Worm (Caenorhabditis elegans) whole organism, dauer: ENCODE measurements around the gene srh-68.

Experiments
- unc-62 ChIP-seq: sonication (generic microtip); optimal IDR thresholded peaks from 2 replicates; lab custom pipeline; 2017; ENCODE audit warnings: missing biosample characterization, missing genetic modification reagents, missing genetic modification characterization

srh-68 gene

DNA sequence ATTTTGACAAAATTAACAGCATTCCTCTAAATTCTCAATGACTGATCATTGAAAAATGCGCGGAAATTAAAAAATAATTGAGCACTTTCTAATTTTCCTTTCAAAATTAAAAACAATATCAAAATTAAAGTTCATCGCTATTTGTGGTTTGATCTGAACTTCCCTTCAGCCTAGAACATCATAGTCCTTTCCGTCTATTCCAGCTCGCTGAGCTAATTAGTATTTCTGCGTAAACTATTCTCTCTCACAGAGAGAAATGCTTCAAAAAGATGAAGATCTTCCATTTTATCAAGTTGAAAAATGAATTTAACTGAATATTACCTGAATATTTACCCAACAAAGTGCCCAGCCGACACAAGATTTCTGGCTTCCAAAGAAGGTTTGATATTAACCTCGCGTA is at the start of gene srh-68:
srh-68 (plus strand) TSS at position 301 of the 400 bp plus-strand sequence.
- no peak for TF ChIP-seq unc-62 (GFP tag; lab: Kevin White, UChicago)

DNA sequence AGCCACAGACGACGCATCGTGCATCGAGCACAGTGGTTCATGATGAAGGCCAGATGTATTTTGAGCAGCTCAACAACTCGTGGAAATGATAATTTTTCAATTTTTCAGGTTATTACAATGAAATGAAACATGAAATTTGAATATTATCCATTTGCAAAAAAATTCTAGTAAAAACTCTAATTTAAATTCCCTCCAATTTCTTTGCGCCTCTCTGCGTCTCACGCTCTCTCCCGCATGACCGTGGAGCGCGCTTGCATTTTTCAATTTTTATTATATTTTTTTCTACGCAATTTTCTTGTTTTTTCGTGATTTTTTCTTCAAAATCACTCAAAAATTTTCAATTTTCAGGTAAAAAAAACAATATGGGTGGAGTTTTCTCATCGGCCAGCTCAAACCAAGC is 47.7 kb upstream of the srh-68 start, which contains the start of gene tag-281:
tag-281 (plus strand) TSS at position 340 of the 400 bp plus-strand sequence.
- TF ChIP-seq unc-62 (GFP tag; lab: Kevin White, UChicago), result no peak

DNA sequence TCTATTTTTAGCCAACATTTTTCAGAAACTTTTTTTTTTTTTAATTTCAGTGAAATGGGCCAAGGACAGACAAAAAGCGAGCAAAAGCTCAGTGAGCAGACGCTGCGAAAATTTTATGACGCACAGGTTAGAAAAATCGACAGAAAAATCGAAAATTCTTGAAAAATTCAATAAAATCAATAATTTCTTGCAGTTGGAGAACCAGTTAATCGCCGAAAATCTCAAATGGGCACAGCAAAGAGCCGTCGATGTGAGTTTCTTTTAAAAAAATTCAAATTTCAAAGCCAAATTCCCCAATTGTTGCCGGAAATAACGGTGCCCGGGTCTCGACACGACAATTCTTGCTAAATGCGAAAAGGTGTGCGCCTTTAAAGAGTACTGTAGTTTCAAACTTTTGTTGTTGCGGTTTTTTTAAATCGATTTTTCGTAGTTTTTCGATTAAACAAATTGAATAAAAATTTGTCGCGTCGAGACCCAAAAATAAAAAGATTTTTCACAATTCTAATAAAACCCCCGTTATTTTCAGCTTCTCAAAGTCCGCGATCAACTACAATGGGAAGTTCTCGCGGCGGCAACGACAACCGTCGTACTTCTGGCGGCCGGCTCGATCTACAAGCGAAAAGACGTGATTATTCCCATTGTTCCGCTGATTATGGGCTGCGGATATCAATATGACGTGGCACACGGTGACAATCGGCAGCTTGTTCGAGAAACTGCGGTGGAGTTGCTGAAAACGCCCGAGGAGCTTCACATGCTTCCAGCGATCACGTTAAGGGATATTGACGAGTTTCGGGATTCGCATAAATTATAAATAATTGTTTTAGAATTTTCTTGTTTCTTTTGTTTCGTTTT is 46.3 kb upstream of the srh-68 start, which contains the start of gene tag-280:
tag-280 (plus strand) TSS at position 51 of the 852 bp plus-strand sequence.
- TF ChIP-seq unc-62 (GFP tag; lab: Kevin White, UChicago), result no peak

DNA sequence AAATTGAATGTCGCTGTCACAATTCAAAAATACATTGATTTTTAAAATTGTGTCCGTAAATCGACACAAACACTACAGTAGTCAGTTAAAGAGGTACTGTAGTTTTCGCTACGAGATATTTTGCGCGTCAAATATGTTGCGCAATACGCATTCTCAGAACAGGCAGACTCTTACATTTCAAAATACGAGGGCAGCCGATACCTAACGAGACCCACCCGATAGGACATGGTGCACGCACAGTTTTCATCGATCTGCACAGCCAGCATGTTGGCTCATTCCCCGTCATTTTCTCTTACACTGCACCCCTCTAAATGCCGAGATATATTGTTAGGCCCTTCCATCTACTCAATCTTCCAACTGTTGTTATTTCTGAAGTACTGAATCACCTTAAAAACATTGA is 44.9 kb upstream of the srh-68 start, which contains the start of gene F15A4.2:
F15A4.2 (plus strand) TSS at position 301 of the 400 bp plus-strand sequence.
- no peak for TF ChIP-seq unc-62 (GFP tag; lab: Kevin White, UChicago)

DNA sequence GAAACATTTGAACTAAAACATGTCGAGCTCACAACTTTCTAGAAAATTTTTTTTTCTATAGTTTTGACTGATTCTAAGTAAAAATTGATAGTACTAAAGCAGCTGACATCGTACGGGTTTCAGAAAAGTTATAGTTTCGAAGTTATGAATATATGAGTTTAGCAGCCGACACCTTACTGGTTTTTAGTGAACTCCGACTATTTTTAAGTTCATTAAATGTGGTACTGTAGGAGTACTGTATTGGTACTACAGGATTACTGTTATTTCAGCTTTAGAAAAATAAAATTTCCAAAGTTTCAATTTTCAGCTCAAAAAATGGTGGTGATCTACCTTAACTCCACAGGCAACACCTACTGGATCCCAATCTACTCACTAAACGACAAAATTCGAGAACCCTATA is 41.6 kb upstream of the srh-68 start, which contains the start of gene sre-37:
sre-37 (plus strand) TSS at position 301 of the 400 bp plus-strand sequence.
- no peak for TF ChIP-seq unc-62 (GFP tag; lab: Kevin White, UChicago)

DNA sequence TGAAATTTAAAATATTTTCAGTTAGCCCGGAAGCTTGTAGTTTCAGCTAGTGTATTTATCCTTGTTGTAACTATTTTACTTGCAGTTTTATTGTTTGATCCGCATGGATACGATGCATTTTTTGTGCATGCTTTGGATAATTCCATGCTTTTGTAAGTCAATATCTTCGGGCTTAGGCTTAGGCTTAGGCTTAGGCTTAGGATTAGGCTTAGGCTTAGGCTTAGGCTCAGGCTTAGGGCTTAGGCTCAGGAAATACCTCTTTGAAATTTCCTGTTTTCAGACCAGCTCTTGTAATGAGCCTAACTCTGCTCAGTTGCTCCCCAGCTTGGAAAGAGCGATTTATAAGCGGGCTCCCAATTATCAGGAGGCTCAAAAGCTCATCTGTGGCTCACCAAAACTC is 40.1 kb upstream of the srh-68 start, which contains the start of gene srg-16:
srg-16 (plus strand) TSS at position 87 of the 400 bp plus-strand sequence.
- no peak for TF ChIP-seq unc-62 (GFP tag; lab: Kevin White, UChicago)

DNA sequence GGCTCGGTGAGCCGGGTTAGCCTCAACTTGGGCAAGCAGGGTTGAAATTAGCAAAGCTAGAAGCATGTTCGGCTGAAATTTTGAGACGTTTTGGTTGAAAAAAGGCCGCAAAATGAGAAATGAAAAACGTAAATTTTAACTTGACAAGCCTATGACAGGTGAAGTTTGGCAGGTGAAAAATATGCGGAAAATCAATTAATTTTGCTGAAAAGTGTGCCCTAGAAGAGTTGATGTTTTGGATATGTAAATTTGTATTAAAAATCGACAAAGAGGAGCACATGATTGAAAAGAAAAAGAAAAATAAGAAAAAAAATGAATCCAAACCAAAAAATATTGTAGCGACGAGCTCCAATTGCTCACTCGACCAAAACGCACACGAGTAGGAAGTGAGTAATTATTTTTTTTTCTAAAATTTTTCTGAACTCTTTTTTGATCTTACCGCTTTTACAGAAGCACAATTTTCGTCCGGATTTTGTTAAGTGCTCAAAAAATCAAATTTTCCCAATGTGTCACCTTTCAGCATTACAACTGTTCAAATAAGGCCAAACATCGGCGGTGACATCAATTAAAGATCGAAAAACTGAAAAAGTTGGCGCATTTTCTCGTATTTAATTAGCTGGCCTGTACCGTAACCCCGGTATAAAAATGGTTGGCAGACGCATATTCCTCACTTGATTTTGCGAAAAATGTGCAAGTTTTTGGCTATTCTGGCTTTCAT is 35.8 kb upstream of the srh-68 start, which contains the start of the genes F15A4.5 and phat-8:
F15A4.5 (minus strand) TSS at position 101 of the 718 bp plus-strand sequence.
phat-8 (plus strand) TSS at position 668 of the 718 bp plus-strand sequence.
- TF ChIP-seq unc-62 (GFP tag; lab: Kevin White, UChicago), result no peak

DNA sequence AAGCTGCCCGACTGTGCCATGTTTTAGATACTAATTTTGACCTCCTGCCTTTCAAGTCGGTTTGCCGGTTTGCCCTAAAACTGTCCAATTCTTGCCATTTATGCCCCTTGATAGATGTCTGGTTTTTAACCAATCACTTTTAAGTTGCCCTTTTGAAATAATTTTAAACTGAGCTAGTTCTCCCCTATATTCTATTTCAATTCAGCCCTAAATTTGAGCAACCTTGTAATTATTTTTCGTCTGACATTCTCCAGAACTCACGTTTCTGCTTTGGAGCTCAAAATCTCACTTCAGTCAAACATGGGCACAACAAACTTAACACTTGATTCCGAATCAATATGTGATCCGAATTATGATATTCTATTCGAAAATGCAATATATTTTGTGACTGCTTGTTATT is 33.7 kb upstream of the srh-68 start, which contains the start of gene srg-17:
srg-17 (plus strand) TSS at position 301 of the 400 bp plus-strand sequence.
- no peak for TF ChIP-seq unc-62 (GFP tag; lab: Kevin White, UChicago)

DNA sequence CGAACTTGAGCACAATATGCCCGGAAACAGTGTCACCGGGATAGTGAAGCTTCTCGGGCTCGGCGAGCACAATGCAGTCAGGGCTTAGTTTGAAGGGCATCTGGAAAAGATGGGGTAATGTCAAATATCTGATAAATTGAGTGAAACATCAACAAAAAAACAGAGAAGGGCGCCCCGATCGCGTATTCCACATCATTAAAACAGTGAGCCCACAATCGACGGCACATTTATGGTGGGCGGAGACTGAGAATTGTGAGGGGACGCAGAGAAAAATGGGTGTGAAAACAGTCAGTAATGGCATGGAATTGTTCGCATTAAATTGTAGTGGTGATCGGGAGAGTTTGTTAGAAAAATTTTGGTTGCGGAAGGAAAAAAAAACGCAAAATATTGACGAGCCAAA is 26.3 kb upstream of the srh-68 start, which contains the start of gene arrd-9:
arrd-9 (minus strand) TSS at position 101 of the 400 bp plus-strand sequence.
- TF ChIP-seq unc-62 (GFP tag; lab: Kevin White, UChicago), result no peak

DNA sequence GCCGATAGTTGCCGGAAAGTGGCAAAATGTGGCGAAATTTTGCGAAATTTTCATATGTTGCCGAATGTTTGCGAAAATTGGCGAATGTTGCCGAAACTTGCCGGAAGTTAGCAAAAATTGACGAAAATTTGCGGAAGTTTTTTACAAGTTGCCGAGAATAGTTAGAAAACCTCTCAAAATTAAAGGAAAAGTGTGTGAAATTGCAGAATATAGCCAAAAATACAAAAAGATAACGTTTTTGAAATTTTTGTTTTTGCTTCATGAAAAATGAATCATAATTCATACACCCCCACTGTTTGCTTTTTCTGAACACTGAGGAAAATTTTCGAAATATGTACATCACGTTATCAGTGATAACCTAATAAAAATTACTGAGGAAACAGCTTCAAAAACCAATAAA is 25.5 kb upstream of the srh-68 start:
- no peak for TF ChIP-seq unc-62 (GFP tag; lab: Kevin White, UChicago)

DNA sequence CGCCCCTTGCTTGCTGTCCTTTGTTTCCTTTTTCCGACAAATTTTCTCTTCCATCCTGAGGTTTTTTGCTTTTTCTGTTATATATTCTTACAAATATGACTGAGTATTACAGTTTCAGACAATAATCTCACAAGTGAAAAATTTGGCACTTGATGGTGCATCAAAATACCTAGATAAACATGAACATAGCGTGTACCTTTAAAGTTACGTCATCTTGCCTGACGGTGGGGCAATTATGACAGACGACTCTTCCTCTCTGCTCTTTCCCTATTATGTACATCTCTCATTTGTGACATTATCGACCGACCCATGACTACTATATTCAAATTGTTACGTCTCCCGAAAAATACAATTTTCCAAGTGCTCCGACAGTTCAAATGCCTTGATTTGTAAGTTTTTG is 24.5 kb upstream of the srh-68 start, which contains the start of gene fbxb-102:
fbxb-102 (plus strand) TSS at position 301 of the 400 bp plus-strand sequence.
- no peak for TF ChIP-seq unc-62 (GFP tag; lab: Kevin White, UChicago)

DNA sequence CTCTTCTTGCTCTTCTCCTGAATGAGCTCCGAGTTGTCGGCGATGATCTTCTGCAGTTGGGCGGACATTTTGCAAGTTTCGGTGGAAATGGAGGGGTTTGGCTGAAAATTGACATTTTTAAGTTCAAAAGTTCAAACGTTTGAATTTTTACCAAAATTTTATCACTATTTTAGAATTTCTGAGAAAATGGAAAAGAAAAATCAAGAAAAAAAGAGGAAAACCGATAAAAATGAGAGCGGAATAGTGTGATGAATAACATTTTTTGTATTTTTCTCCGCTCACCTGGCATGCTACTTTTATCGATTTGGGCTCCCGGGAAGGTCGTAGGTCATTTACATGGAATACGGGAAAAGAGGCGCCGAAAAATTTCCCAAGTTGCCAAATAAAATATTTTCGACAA is 22.1 kb upstream of the srh-68 start, which contains the start of gene F15A4.10:
F15A4.10 (minus strand) TSS at position 101 of the 400 bp plus-strand sequence.
- TF ChIP-seq unc-62 (GFP tag; lab: Kevin White, UChicago), result no peak

DNA sequence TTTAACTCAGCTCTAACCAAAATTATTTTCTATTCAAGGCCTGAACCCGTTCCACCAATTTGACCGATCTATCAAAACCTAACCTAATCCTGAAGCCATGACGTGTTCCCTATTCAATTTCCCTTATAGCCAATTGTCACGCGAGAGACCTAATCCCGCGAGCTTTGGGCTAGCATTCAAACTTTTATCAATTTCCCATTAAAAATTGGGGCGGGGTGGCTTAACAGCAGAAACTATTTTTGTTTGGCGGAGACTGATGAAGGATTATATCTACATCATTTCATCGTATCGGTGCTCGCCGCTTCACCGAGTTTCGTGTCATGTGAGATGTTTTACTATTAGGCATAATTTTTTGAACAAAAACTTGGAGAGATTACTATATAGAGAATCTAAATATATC is 18.3 kb upstream of the srh-68 start:
- TF ChIP-seq unc-62 (GFP tag; lab: Kevin White, UChicago), result no peak

DNA sequence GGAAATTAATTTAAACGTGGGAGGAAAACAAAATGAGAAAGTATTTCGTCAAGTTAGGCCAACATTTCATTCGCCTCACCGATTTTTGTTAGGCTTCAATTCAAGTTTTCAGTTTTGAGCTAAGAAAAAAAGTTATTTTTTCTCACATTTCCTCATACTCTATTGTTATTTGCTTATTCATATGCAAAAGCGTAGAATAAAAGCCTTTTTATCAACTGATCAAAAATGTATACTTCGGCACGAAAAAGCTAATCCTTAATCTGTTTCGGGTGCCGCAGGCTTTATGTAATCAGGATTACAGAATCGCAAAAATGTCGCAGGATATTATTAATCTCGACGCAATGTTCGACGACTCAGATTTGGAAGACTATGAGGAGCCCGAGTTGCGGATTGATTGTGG is 17.2 kb upstream of the srh-68 start, which contains the start of gene T21B4.15:
T21B4.15 (plus strand) TSS at position 301 of the 400 bp plus-strand sequence.
- no peak for TF ChIP-seq unc-62 (GFP tag; lab: Kevin White, UChicago)

DNA sequence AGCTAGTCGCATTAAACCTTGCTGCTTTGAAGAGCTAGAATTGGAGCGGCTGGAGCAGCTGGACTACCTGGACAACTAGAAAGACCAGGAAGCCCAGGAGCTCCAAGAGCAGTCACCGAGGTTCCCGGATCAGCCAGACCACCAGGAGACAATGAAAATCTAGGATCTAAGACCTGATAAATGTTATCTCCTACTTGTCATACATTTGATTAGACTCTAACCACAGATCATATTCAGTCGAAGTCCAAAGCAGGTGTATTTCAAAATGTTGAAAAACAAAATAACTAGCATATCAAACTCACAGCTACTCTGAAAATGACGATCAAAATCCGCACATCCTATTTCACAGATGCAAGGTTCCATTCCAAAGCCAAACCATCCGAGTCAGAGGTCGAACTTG is 15.2 kb upstream of the srh-68 start, which contains the start of gene srz-6:
srz-6 (plus strand) TSS at position 301 of the 400 bp plus-strand sequence.
- TF ChIP-seq unc-62 (GFP tag; lab: Kevin White, UChicago), result no peak
